Worm (Caenorhabditis elegans) whole organism, L4 larva: Measurements from ENCODE around the gene F28E10.4.

Experiments used
- F37D6.2 ChIP-seq: sonication (generic microtip); optimal IDR thresholded peaks from 2 replicates; lab custom pipeline; 2016; ENCODE audit warnings: mild to moderate bottlenecking, missing genetic modification characterization, missing compliant biosample characterization
- F49E8.2 ChIP-seq: sonication (generic microtip); optimal IDR thresholded peaks from 2 replicates; lab custom pipeline; 2016; ENCODE audit warnings: missing compliant biosample characterization, mild to moderate bottlenecking, missing genetic modification characterization, borderline replicate concordance
- T26A8.4 ChIP-seq: fragments of 200-800 bp; sonication (Bioruptor generic); IDR thresholded peaks from 2 replicates; pipeline ENCODE4 v1.3.6; 2022; ENCODE audit warnings: missing genetic modification characterization, missing compliant biosample characterization
- Y105C5A.15 ChIP-seq: fragments of 200-800 bp; sonication (Bioruptor generic); IDR thresholded peaks from 2 replicates; pipeline ENCODE4 v1.3.6; 2022; ENCODE audit warnings: missing genetic modification characterization, missing compliant biosample characterization
- Y5F2A.4 ChIP-seq: fragments of 200-800 bp; sonication (Bioruptor generic); optimal IDR thresholded peaks from 2 replicates; lab custom pipeline; 2018; ENCODE audit warnings: mild to moderate bottlenecking, missing genetic modification characterization, missing compliant biosample characterization
- ZK546.5 ChIP-seq, 2 experiments: sonication (generic microtip); optimal IDR thresholded peaks; 2 replicates each; lab custom pipeline; 2017; ENCODE audit warnings: missing biosample characterization in 2 of 2, missing genetic modification characterization in 2 of 2
- ama-1 ChIP-seq: fragments of 150-350 bp; optimal IDR thresholded peaks from 2 replicates; lab custom pipeline; 2014; ENCODE audit warnings: inconsistent platforms, mixed read lengths
- arid-1 ChIP-seq: fragments of 200-800 bp; sonication (Bioruptor generic); conservative IDR thresholded peaks from 2 replicates; pipeline ENCODE4 v1.3.6; 2022; ENCODE audit warnings: missing genetic modification reagents, missing genetic modification characterization, missing compliant biosample characterization
- ceh-20 ChIP-seq: fragments of 200-800 bp; sonication (Bioruptor generic); IDR thresholded peaks from 2 replicates; pipeline ENCODE4 v1.3.6; 2022; ENCODE audit warnings: missing genetic modification reagents, missing genetic modification characterization, missing compliant biosample characterization
- ceh-28 ChIP-seq: fragments of 150-350 bp; optimal IDR thresholded peaks from 2 replicates; lab custom pipeline; 2014; ENCODE audit warnings: missing biosample characterization, missing genetic modification reagents, missing genetic modification characterization
- ceh-32 ChIP-seq: sonication (generic microtip); optimal IDR thresholded peaks from 2 replicates; lab custom pipeline; 2016; ENCODE audit warnings: mild to moderate bottlenecking, missing genetic modification characterization, missing compliant biosample characterization; ENCODE audit not compliant: poor library complexity
- ceh-82 ChIP-seq: sonication (generic microtip); optimal IDR thresholded peaks from 2 replicates; lab custom pipeline; 2017; ENCODE audit warnings: missing biosample characterization, missing genetic modification characterization
- dmd-9 ChIP-seq: fragments of 200-800 bp; sonication (Bioruptor generic); IDR thresholded peaks from 2 replicates; pipeline ENCODE4 v1.3.6; 2022; ENCODE audit warnings: missing genetic modification reagents, missing genetic modification characterization, missing compliant biosample characterization
- egl-43 ChIP-seq: fragments of 200-800 bp; sonication (Bioruptor generic); IDR thresholded peaks from 2 replicates; pipeline ENCODE4 v1.3.6; 2022; ENCODE audit warnings: missing genetic modification reagents, missing genetic modification characterization, missing compliant biosample characterization
- fkh-10 ChIP-seq: fragments of 150-350 bp; optimal IDR thresholded peaks from 2 replicates; lab custom pipeline; 2014; ENCODE audit warnings: missing biosample characterization, missing genetic modification reagents, missing genetic modification characterization
- fos-1 ChIP-seq: fragments of 150-350 bp; optimal IDR thresholded peaks from 2 replicates; lab custom pipeline; 2014; ENCODE audit warnings: missing biosample characterization, missing genetic modification characterization
- hif-1 ChIP-seq, 2 experiments: sonication (generic microtip); optimal IDR thresholded peaks; 2 replicates each; lab custom pipeline; 2016 to 2017; ENCODE audit warnings: missing compliant biosample characterization in 2 of 2, missing genetic modification characterization in 2 of 2, missing genetic modification reagents in 2 of 2, missing genotype in 2 of 2, mild to moderate bottlenecking in 1 of 2
- hlh-11 ChIP-seq: fragments of 200-800 bp; sonication (Bioruptor generic); optimal IDR thresholded peaks from 2 replicates; lab custom pipeline; 2018; ENCODE audit warnings: mild to moderate bottlenecking, missing genetic modification characterization, missing compliant biosample characterization
- jun-1 ChIP-seq: fragments of 150-350 bp; optimal IDR thresholded peaks from 2 replicates; lab custom pipeline; 2014; ENCODE audit warnings: missing biosample characterization, missing genetic modification reagents, missing genetic modification characterization
- lin-1 ChIP-seq: fragments of 200-800 bp; sonication (Bioruptor generic); IDR thresholded peaks from 2 replicates; pipeline ENCODE4 v1.3.6; 2022; ENCODE audit warnings: missing genetic modification reagents, missing genetic modification characterization, missing compliant biosample characterization
- lin-29 ChIP-seq: fragments of 200-800 bp; sonication (Bioruptor generic); IDR thresholded peaks from 2 replicates; pipeline ENCODE4 v1.3.6; 2022; ENCODE audit warnings: missing genetic modification reagents, missing genetic modification characterization, missing compliant biosample characterization
- lin-39 ChIP-seq: fragments of 150-350 bp; optimal IDR thresholded peaks from 2 replicates; lab custom pipeline; 2014; ENCODE audit warnings: missing biosample characterization, missing genetic modification reagents, missing genetic modification characterization
- mep-1 ChIP-seq: fragments of 150-350 bp; sonication (generic microtip); optimal IDR thresholded peaks from 3 replicates; lab custom pipeline; 2014; ENCODE audit warnings: missing biosample characterization, missing genetic modification characterization
- mxl-3 ChIP-seq: fragments of 200-800 bp; sonication (Bioruptor generic); optimal IDR thresholded peaks from 2 replicates; lab custom pipeline; 2018; ENCODE audit warnings: mild to moderate bottlenecking, missing genetic modification characterization, missing compliant biosample characterization
- nhr-102 ChIP-seq: sonication (generic microtip); optimal IDR thresholded peaks from 2 replicates; lab custom pipeline; 2016; ENCODE audit warnings: mild to moderate bottlenecking, missing genetic modification characterization, moderate library complexity, missing compliant biosample characterization
- nhr-25 ChIP-seq: sonication (generic microtip); optimal IDR thresholded peaks from 2 replicates; lab custom pipeline; 2017; ENCODE audit warnings: missing genetic modification characterization, mild to moderate bottlenecking, missing compliant biosample characterization, antibody characterized with exemption, moderate library complexity, borderline replicate concordance; ENCODE audit not compliant: insufficient read depth
- nhr-28 ChIP-seq: fragments of 150-350 bp; optimal IDR thresholded peaks from 2 replicates; lab custom pipeline; 2014; ENCODE audit warnings: missing biosample characterization, missing genetic modification characterization
- pqm-1 ChIP-seq: sonication (generic microtip); optimal IDR thresholded peaks from 2 replicates; lab custom pipeline; 2017; ENCODE audit warnings: missing biosample characterization, missing genetic modification characterization
- set-16 ChIP-seq: fragments of 200-800 bp; sonication (Bioruptor generic); IDR thresholded peaks from 2 replicates; pipeline ENCODE4 v1.3.6; 2022; ENCODE audit warnings: missing genetic modification reagents, missing genetic modification characterization, missing compliant biosample characterization
- skn-1 ChIP-seq: fragments of 150-350 bp; optimal IDR thresholded peaks from 2 replicates; lab custom pipeline; 2014; ENCODE audit warnings: missing biosample characterization, missing genetic modification characterization
- snpc-1.2 ChIP-seq: fragments of 200-800 bp; sonication (Bioruptor generic); IDR thresholded peaks from 2 replicates; pipeline ENCODE4 v1.3.6; 2022; ENCODE audit warnings: missing genetic modification reagents, missing genetic modification characterization, missing compliant biosample characterization
- snpc-4 ChIP-seq: fragments of 150-350 bp; optimal IDR thresholded peaks from 2 replicates; lab custom pipeline; 2014; ENCODE audit warnings: missing biosample characterization, missing genetic modification characterization
- unc-130 ChIP-seq: sonication (generic microtip); optimal IDR thresholded peaks from 2 replicates; lab custom pipeline; 2016; ENCODE audit warnings: missing genetic modification reagents, missing genetic modification characterization, missing compliant biosample characterization
- unc-62 ChIP-seq, 3 experiments: fragments of 150-350 bp in 1 of 3; sonication (generic microtip); optimal IDR thresholded peaks in 2 of 3; peaks in 1 of 3; 1 replicate in 1 of 3; 2 replicates in 2 of 3; lab custom pipeline; 2014 to 2017; ENCODE audit warnings: missing biosample characterization in 3 of 3, missing genetic modification characterization in 3 of 3, missing genetic modification reagents in 3 of 3, missing genotype in 1 of 3
- zfp-3 ChIP-seq: fragments of 200-800 bp; sonication (Bioruptor generic); conservative IDR thresholded peaks from 2 replicates; pipeline ENCODE4 v1.3.6; 2022; ENCODE audit warnings: missing genetic modification reagents, missing genetic modification characterization, missing compliant biosample characterization
- zip-2 ChIP-seq: fragments of 150-350 bp; optimal IDR thresholded peaks from 2 replicates; lab custom pipeline; 2014; ENCODE audit warnings: missing biosample characterization, missing genetic modification characterization

F28E10.4 gene

DNA sequence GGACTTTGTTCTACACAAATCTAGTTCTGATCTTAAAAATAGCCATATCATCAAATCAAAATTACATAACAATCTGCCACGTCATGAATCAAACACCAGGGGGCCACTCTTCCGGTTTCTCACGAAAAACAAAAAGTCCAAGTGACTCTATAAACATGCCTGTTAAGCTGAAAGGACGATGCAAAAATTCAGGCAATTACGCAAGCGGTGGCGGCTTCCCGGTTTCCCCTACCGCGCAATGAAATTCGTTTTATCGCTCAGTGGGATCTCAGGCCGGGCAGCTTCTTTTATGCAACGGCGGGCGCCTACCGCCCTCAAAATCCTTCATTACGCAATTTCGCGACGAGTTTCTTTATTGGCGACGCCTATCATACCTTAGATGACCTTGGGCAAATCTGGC is 47.5 kb downstream of the F28E10.4 start:
- TF ChIP-seq ama-1 (lab: Kevin White, UChicago) (peak; percentile 63), nhr-102 (tag; lab: Kevin White, UChicago) (peak; percentile 18), arid-1 (GFP tag; lab: Robert Waterston, UW) (0 out of 2 replicates have a peak, but pooled peaks have one; percentile 14), T26A8.4 (GFP tag; lab: Robert Waterston, UW) (peak; percentile 20; the same call in 1 of the 2 replicates), lin-29 (GFP tag; lab: Robert Waterston, UW) (0 out of 2 replicates have a peak, but pooled peaks have one; percentile 22), egl-43 (no peak), zfp-3 (GFP tag; lab: Robert Waterston, UW) (no peak)

DNA sequence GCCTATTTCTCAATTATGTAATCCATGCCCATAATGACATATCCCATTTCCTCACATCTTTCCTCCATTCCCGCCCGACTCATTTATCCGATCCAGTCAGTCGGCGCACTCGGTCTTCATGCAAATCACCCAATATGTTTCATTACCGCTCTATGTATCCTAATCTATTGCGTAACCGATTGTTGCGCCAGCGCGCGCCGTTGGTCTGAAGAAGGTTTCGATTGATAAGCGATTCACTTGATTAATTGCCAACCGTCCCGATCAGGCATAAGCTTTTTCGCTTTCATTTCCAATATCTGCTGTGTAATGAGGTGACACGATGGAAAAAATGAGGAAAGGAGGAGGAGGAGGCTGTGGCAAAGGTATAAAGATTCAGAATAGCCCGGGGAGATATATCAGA is 49.1 kb downstream of the F28E10.4 start:
- TF ChIP-seq snpc-4 (tag; lab: Kevin White, UChicago) (no peak), pqm-1 (no peak), Y5F2A.4 (GFP tag; lab: Kevin White, UChicago) (no peak), ceh-32 (no peak), set-16 (GFP tag; lab: Robert Waterston, UW) (no peak), skn-1 (tag; lab: Kevin White, UChicago) (no peak), ZK546.5 (tag; optimal IDR thresholded peaks at IDR 0.05; lab: Kevin White, UChicago) (no peak), nhr-28 (tag; lab: Kevin White, UChicago) (peak; percentile 5), F37D6.2 (tag; lab: Kevin White, UChicago) (no peak), mxl-3 (GFP tag; lab: Kevin White, UChicago) (peak; percentile 39), jun-1 (tag; lab: Kevin White, UChicago) (no peak), ceh-20 (GFP tag; lab: Robert Waterston, UW) (no peak), fkh-10 (GFP tag; lab: Kevin White, UChicago) (no peak), unc-130 (GFP tag; lab: Kevin White, UChicago) (no peak), dmd-9 (GFP tag; lab: Robert Waterston, UW) (no peak)

DNA sequence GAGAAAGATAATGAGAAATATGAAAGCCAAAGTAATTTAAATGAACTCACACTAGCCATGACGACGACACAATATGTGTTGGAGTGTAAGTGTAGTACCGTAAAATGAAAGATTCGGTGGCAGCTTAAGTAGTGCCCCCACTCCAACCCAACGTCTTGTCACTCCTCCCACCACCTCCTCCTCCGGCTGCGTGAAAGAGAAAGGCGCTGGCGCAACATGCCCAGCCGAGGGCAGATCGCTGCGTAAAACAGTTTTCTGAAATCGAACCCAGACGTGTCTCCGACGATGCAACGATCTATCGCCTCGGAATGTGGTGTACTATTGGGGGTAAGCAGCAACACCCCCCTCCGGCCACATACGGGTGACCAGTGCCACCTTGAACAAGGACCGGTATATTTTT is 50.2 kb downstream of the F28E10.4 start, which contains the start of gene ZK180.5:
TSS of gene ZK180.5 (minus strand) at position 101 of the 400 bp plus-strand sequence.
- TF ChIP-seq unc-62 (GFP tag; optimal IDR thresholded peaks at IDR 0.05 in 1 of 2; lab: Kevin White, UChicago), result no peak
- no peak for TF ChIP-seq unc-62 (tag; optimal IDR thresholded peaks at IDR 0.05; lab: Kevin White, UChicago)
- no peak for TF ChIP-seq lin-29 (GFP tag; lab: Robert Waterston, UW)
- TF ChIP-seq ceh-20 (GFP tag; lab: Robert Waterston, UW), result no peak
- no peak for TF ChIP-seq snpc-1.2 (GFP tag; lab: Robert Waterston, UW)
- TF ChIP-seq snpc-4 (tag; lab: Kevin White, UChicago), result no peak
- no peak for TF ChIP-seq hlh-11 (tag; lab: Kevin White, UChicago)
- TF ChIP-seq mxl-3 (GFP tag; lab: Kevin White, UChicago), result no peak
- no peak for TF ChIP-seq mep-1 (tag; lab: Kevin White, UChicago)
- no peak for TF ChIP-seq zip-2 (tag; lab: Kevin White, UChicago)
- TF ChIP-seq ceh-28 (tag; lab: Kevin White, UChicago), result no peak
- TF ChIP-seq lin-39 (tag; lab: Kevin White, UChicago), result no peak
- TF ChIP-seq hif-1 (tag; optimal IDR thresholded peaks at IDR 0.05; lab: Kevin White, UChicago), result no peak
- no peak for TF ChIP-seq ceh-82
- TF ChIP-seq nhr-102 (tag; lab: Kevin White, UChicago), result no peak
- TF ChIP-seq nhr-25 (tag; lab: Kevin White, UChicago), result no peak
- TF ChIP-seq F49E8.2, result no peak
- no peak for TF ChIP-seq fos-1 (tag; lab: Kevin White, UChicago)
- TF ChIP-seq Y105C5A.15 (GFP tag; lab: Robert Waterston, UW), result no peak

DNA sequence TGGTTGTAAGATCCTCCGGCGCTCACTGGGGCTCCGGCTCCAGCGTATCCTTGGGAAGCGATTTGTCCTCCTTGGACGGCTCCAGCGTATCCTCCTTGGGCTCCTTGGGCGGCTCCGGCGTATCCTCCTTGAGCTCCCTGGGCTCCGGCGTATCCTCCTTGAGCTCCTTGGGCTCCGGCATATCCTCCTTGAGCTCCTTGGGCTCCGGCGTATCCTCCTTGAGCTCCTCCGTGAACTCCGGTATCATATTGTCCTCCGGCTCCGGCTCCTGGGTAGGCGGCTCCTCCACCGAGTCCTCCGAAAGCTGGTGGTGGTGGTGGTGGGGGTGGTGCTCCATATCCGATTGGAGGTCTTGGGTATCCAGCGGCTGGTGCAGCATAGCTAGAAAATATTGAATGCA is 50.8 kb downstream of the F28E10.4 start:
- TF ChIP-seq set-16 (GFP tag; lab: Robert Waterston, UW) (peak; percentile 87), unc-62 (GFP tag; optimal IDR thresholded peaks at IDR 0.05 in 1 of 2; lab: Kevin White, UChicago) (peak in 1 of 2 experiments; percentile 42), unc-62 (tag; optimal IDR thresholded peaks at IDR 0.05; lab: Kevin White, UChicago) (no peak), lin-1 (GFP tag; lab: Robert Waterston, UW) (no peak)
